ENCODE assay signal across 5 worm cellular contexts in genomic region chrX:1302267-1302666, ce11.
A peak's percentile ranks its signal among the peaks of the same experiment; 100 is the strongest.
TF ChIP-seq lines count a peak whose summit lies in the region.

No protein-coding gene starts in this region.

TF ChIP-seq in whole organism, L1 larva, 84 proteins besides CTCF, POLR2A, EP300 and RAD21 (continues in another document):
- TF ChIP-seq fkh-10 (GFP tag; optimal IDR thresholded peaks at IDR 0.05; lab: Kevin White, UChicago) (peak; percentile 53), lir-3 (tag; optimal IDR thresholded peaks at IDR 0.05; lab: Kevin White, UChicago; ENCODE audit: poor library complexity) (peak; percentile 74), nhr-47 (tag; optimal IDR thresholded peaks at IDR 0.05; lab: Kevin White, UChicago) (peak; percentile 74), mdl-1 (tag; optimal IDR thresholded peaks at IDR 0.05; lab: Kevin White, UChicago) (peak in 1 of 2 experiments; percentile 60), mef-2 (tag; optimal IDR thresholded peaks at IDR 0.05; lab: Kevin White, UChicago) (no peak), ceh-82 (tag; optimal IDR thresholded peaks at IDR 0.05; lab: Kevin White, UChicago) (peak; percentile 55 to 90 (median 72)), tlp-1 (tag; optimal IDR thresholded peaks at IDR 0.05; lab: Kevin White, UChicago) (no peak), skn-1 (tag; optimal IDR thresholded peaks at IDR 0.05; lab: Kevin White, UChicago) (peak; percentile 92), grh-1 (GFP tag; IDR thresholded peaks at IDR 0.05; lab: Robert Waterston, UW) (no peak), fkh-4 (tag; optimal IDR thresholded peaks at IDR 0.05; lab: Kevin White, UChicago; ENCODE audit: borderline replicate concordance) (peak; percentile 33), nhr-77 (tag; optimal IDR thresholded peaks at IDR 0.05; lab: Kevin White, UChicago) (peak; percentile 7), sptf-1 (tag; optimal IDR thresholded peaks at IDR 0.05; lab: Kevin White, UChicago) (no peak), nhr-19 (GFP tag; conservative IDR thresholded peaks at IDR 0.05; lab: Robert Waterston, UW) (peak; percentile 59), nhr-20 (tag; optimal IDR thresholded peaks at IDR 0.05; lab: Kevin White, UChicago) (peak; percentile 68), ztf-11 (tag; optimal IDR thresholded peaks at IDR 0.05; lab: Kevin White, UChicago) (peak in 1 of 2 experiments; percentile 68), fkh-8 (tag; optimal IDR thresholded peaks at IDR 0.05; lab: Kevin White, UChicago) (peak; percentile 82), elt-2 (tag; optimal IDR thresholded peaks at IDR 0.05; lab: Kevin White, UChicago) (peak; percentile 67), lin-39 (tag; optimal IDR thresholded peaks at IDR 0.05; lab: Kevin White, UChicago) (no peak)

TF ChIP-seq in whole organism, L3 larva, 47 proteins besides CTCF, POLR2A, EP300 and RAD21 (continues in another document):
- peak; percentile 63 for TF ChIP-seq jun-1 (tag; optimal IDR thresholded peaks at IDR 0.05; lab: Kevin White, UChicago)
- peak; percentile 58 for TF ChIP-seq lin-15B (tag; optimal IDR thresholded peaks at IDR 0.05; lab: Kevin White, UChicago)
- no peak for TF ChIP-seq mml-1 (tag; optimal IDR thresholded peaks at IDR 0.05; lab: Kevin White, UChicago)
- TF ChIP-seq snpc-4 (tag; optimal IDR thresholded peaks at IDR 0.05; lab: Kevin White, UChicago) = peak; percentile 47
- no peak for TF ChIP-seq eor-1 (tag; optimal IDR thresholded peaks at IDR 0.05; lab: Kevin White, UChicago)
- TF ChIP-seq R02D3.7 (tag; optimal IDR thresholded peaks at IDR 0.05; lab: Kevin White, UChicago) = peak; percentile 25
- no peak for TF ChIP-seq nhr-76 (tag; optimal IDR thresholded peaks at IDR 0.05; lab: Kevin White, UChicago)
- TF ChIP-seq nhr-28 (tag; optimal IDR thresholded peaks at IDR 0.05; lab: Kevin White, UChicago) = no peak
- peak; percentile 80 for TF ChIP-seq nfya-1 (tag; optimal IDR thresholded peaks at IDR 0.05; lab: Kevin White, UChicago; ENCODE audit: insufficient read depth)
- TF ChIP-seq nhr-25 (tag; optimal IDR thresholded peaks at IDR 0.05; lab: Kevin White, UChicago) = no peak
- no peak for TF ChIP-seq elt-1 (tag; optimal IDR thresholded peaks at IDR 0.05; lab: Kevin White, UChicago)
- TF ChIP-seq fkh-10 (GFP tag; optimal IDR thresholded peaks at IDR 0.05; lab: Kevin White, UChicago) = peak; percentile 51
- peak; percentile 23 for TF ChIP-seq mdl-1 (tag; optimal IDR thresholded peaks at IDR 0.05; lab: Kevin White, UChicago)
- no peak for TF ChIP-seq fkh-2 (tag; optimal IDR thresholded peaks at IDR 0.05; lab: Kevin White, UChicago)
- TF ChIP-seq lsy-12 (tag; optimal IDR thresholded peaks at IDR 0.05; lab: Kevin White, UChicago) = no peak
- TF ChIP-seq ama-1 (optimal IDR thresholded peaks at IDR 0.05; lab: Kevin White, UChicago) = no peak
- TF ChIP-seq tbx-2 (tag; optimal IDR thresholded peaks at IDR 0.05; lab: Kevin White, UChicago) = peak; percentile 43
- TF ChIP-seq nhr-12 (tag; optimal IDR thresholded peaks at IDR 0.05; lab: Kevin White, UChicago) = no peak
- TF ChIP-seq nhr-67 (tag; optimal IDR thresholded peaks at IDR 0.05; lab: Kevin White, UChicago) = no peak
- TF ChIP-seq unc-62 (GFP tag; optimal IDR thresholded peaks at IDR 0.05; lab: Kevin White, UChicago) = no peak

TF ChIP-seq in whole organism, early embryonic, 17 proteins besides CTCF, POLR2A, EP300 and RAD21:
- TF ChIP-seq sea-1 (GFP tag; conservative IDR thresholded peaks at IDR 0.05; lab: Robert Waterston, UW) (no peak), hmg-4 (GFP tag; optimal IDR thresholded peaks at IDR 0.05; lab: Kevin White, UChicago) (peak; percentile 90), pes-1 (GFP tag; IDR thresholded peaks at IDR 0.05; lab: Robert Waterston, UW) (no peak; the same call in 1 of the 2 replicates), aly-1 (tag; optimal IDR thresholded peaks at IDR 0.05; lab: Kevin White, UChicago) (peak; percentile 68), ets-7 (tag; optimal IDR thresholded peaks at IDR 0.05; lab: Kevin White, UChicago) (peak; percentile 3), B0310.2 (tag; optimal IDR thresholded peaks at IDR 0.05; lab: Kevin White, UChicago) (no peak), tbx-37 (GFP tag; conservative IDR thresholded peaks at IDR 0.05; lab: Robert Waterston, UW) (peak; percentile 46), hmbx-1 (tag; optimal IDR thresholded peaks at IDR 0.05; lab: Kevin White, UChicago) (no peak), F13C5.2 (tag; optimal IDR thresholded peaks at IDR 0.05; lab: Kevin White, UChicago) (peak; percentile 77), flt-1 (GFP tag; IDR thresholded peaks at IDR 0.05; lab: Robert Waterston, UW) (peak; percentile 43; the same call in 1 of the 2 replicates), tra-4 (tag; optimal IDR thresholded peaks at IDR 0.05; lab: Kevin White, UChicago) (no peak), tbx-11 (GFP tag; IDR thresholded peaks at IDR 0.05; lab: Robert Waterston, UW) (no peak), scrt-1 (GFP tag; IDR thresholded peaks at IDR 0.05; lab: Robert Waterston, UW) (0 out of 2 replicates have a peak, but pooled peaks have one; percentile 48), ama-1 (optimal IDR thresholded peaks at IDR 0.05; lab: Kevin White, UChicago) (no peak), ceh-36 (tag; optimal IDR thresholded peaks at IDR 0.05; lab: Kevin White, UChicago) (no peak), ceh-13 (GFP tag; optimal IDR thresholded peaks at IDR 0.05; lab: Kevin White, UChicago) (no peak)

TF ChIP-seq in whole organism, midembryonic, 9 proteins besides CTCF, POLR2A, EP300 and RAD21:
- TF ChIP-seq ztf-23 (GFP tag; IDR thresholded peaks at IDR 0.05; lab: Robert Waterston, UW) (peak; percentile 77), tab-1 (GFP tag; IDR thresholded peaks at IDR 0.05; lab: Robert Waterston, UW) (0 out of 2 replicates have a peak, but pooled peaks have one; percentile 65), cog-1 (tag; optimal IDR thresholded peaks at IDR 0.05; lab: Kevin White, UChicago) (peak; percentile 82), ref-1 (GFP tag; conservative IDR thresholded peaks at IDR 0.05; lab: Robert Waterston, UW) (no peak), T22C8.4 (GFP tag; IDR thresholded peaks at IDR 0.05; lab: Robert Waterston, UW) (0 out of 2 replicates have a peak, but pooled peaks have one; percentile 47), ztf-29 (GFP tag; IDR thresholded peaks at IDR 0.05; lab: Robert Waterston, UW) (peak; percentile 91), flt-1 (GFP tag; IDR thresholded peaks at IDR 0.05; lab: Robert Waterston, UW) (peak; percentile 59), klf-2 (GFP tag; conservative IDR thresholded peaks at IDR 0.05; lab: Robert Waterston, UW) (no peak)
TF ChIP-seq in whole organism, midembryonic: peak in this region for 6.

TF ChIP-seq in whole organism, young adult, 124 proteins besides CTCF, POLR2A, EP300 and RAD21 (continues in another document):
- TF ChIP-seq egl-18 (GFP tag; IDR thresholded peaks at IDR 0.05; lab: Robert Waterston, UW) (no peak), pbrm-1 (GFP tag; IDR thresholded peaks at IDR 0.05; lab: Robert Waterston, UW) (0 out of 2 replicates have a peak, but pooled peaks have one; percentile 14), F52B5.7 (tag; optimal IDR thresholded peaks at IDR 0.05; lab: Kevin White, UChicago) (no peak), hsf-1 (GFP tag; IDR thresholded peaks at IDR 0.05; lab: Robert Waterston, UW) (no peak), cebp-2 (GFP tag; IDR thresholded peaks at IDR 0.05; lab: Robert Waterston, UW) (no peak), F55B11.4 (tag; optimal IDR thresholded peaks at IDR 0.05; lab: Kevin White, UChicago; ENCODE audit: borderline replicate concordance, insufficient read depth) (no peak), B0035.1 (tag; optimal IDR thresholded peaks at IDR 0.05; lab: Kevin White, UChicago) (no peak), aptf-3 (GFP tag; IDR thresholded peaks at IDR 0.05; lab: Robert Waterston, UW) (no peak), pha-4 (tag; optimal IDR thresholded peaks at IDR 0.05; lab: Kevin White, UChicago) (no peak), Y79H2A.3 (GFP tag; conservative IDR thresholded peaks at IDR 0.05; lab: Robert Waterston, UW) (no peak), lir-1 (GFP tag; conservative IDR thresholded peaks at IDR 0.05; lab: Robert Waterston, UW) (peak; percentile 61), akir-1 (GFP tag; optimal IDR thresholded peaks at IDR 0.05; lab: Kevin White, UChicago) (no peak), unc-62 (GFP tag; optimal IDR thresholded peaks at IDR 0.05; lab: Kevin White, UChicago) (no peak), ztf-28 (GFP tag; IDR thresholded peaks at IDR 0.05; lab: Robert Waterston, UW) (0 out of 2 replicates have a peak, but pooled peaks have one; percentile 50), lin-40 (tag; optimal IDR thresholded peaks at IDR 0.05; lab: Kevin White, UChicago) (peak; percentile 42), ztf-3 (GFP tag; optimal IDR thresholded peaks at IDR 0.05; lab: Kevin White, UChicago) (no peak), K11D2.4 (GFP tag; IDR thresholded peaks at IDR 0.05; lab: Robert Waterston, UW) (0 out of 2 replicates have a peak, but pooled peaks have one; percentile 12), lsl-1 (GFP tag; optimal IDR thresholded peaks at IDR 0.05; lab: Kevin White, UChicago) (no peak), ccch-3 (GFP tag; optimal IDR thresholded peaks at IDR 0.05; lab: Kevin White, UChicago) (no peak), nfyb-1 (GFP tag; IDR thresholded peaks at IDR 0.05; lab: Robert Waterston, UW) (peak; percentile 76), xnd-1 (tag; optimal IDR thresholded peaks at IDR 0.05; lab: Kevin White, UChicago) (no peak), attf-3 (GFP tag; conservative IDR thresholded peaks at IDR 0.05; lab: Robert Waterston, UW) (no peak), snpc-1.1 (tag; optimal IDR thresholded peaks at IDR 0.05; lab: Kevin White, UChicago; ENCODE audit: insufficient read depth) (no peak), ztf-18 (tag; optimal IDR thresholded peaks at IDR 0.05; lab: Kevin White, UChicago) (peak; percentile 38), K12H6.12 (tag; optimal IDR thresholded peaks at IDR 0.05; lab: Kevin White, UChicago) (peak; percentile 81), T07F8.4 (tag; optimal IDR thresholded peaks at IDR 0.05; lab: Kevin White, UChicago) (no peak), nhr-80 (tag; optimal IDR thresholded peaks at IDR 0.05; lab: Kevin White, UChicago) (peak; percentile 89), mel-28 (tag; optimal IDR thresholded peaks at IDR 0.05; lab: Kevin White, UChicago; ENCODE audit: borderline replicate concordance) (no peak), ceh-79 (tag; optimal IDR thresholded peaks at IDR 0.05; lab: Kevin White, UChicago) (no peak), ceh-27 (GFP tag; optimal IDR thresholded peaks at IDR 0.05; lab: Kevin White, UChicago) (peak; percentile 87), ekl-4 (GFP tag; IDR thresholded peaks at IDR 0.05; lab: Robert Waterston, UW) (0 out of 2 replicates have a peak, but pooled peaks have one; percentile 31), nfya-1 (tag; optimal IDR thresholded peaks at IDR 0.05; lab: Kevin White, UChicago; ENCODE audit: borderline replicate concordance, insufficient read depth) (no peak), egl-44 (GFP tag; IDR thresholded peaks at IDR 0.05; lab: Robert Waterston, UW) (peak; percentile 71; the same call in 1 of the 2 replicates), ztf-26 (tag; optimal IDR thresholded peaks at IDR 0.05; lab: Kevin White, UChicago) (no peak), attf-5 (GFP tag; optimal IDR thresholded peaks at IDR 0.05; lab: Kevin White, UChicago) (peak; percentile 72)

Comparison
In these comparisons a context has a peak if more than half of its experiments do, and no peak if none do; other contexts are left out.
1. Of the 8 proteins assayed by ChIP-seq in both whole organism, young adult and whole organism, L1 larva: peak only in whole organism, young adult: none; only in whole organism, L1 larva: dpl-1 and efl-1; in both: nhr-90 and snpc-4; in neither: 3; mixed calls (peak in some experiments, not most) for 1.